Fruit fly (Drosophila melanogaster) whole organism, wandering third instar larva: ENCODE measurements around the gene Skel.

Source experiments
- Abd-B ChIP-seq: fragments of >200 bp; optimal IDR thresholded peaks from 2 replicates; lab custom pipeline; 2017; ENCODE audit warnings: missing biosample characterization, missing genetic modification characterization
- Dif ChIP-seq: fragments of 200-275, 200-300 bp; sonication (Bioruptor generic); optimal IDR thresholded peaks from 2 replicates; lab custom pipeline; 2018; ENCODE audit warnings: missing biosample characterization, missing genetic modification characterization; ENCODE audit not compliant: partially characterized antibody
- Hnf4 ChIP-seq: fragments of 200-800 bp; sonication (Bioruptor generic); optimal IDR thresholded peaks from 2 replicates; lab custom pipeline; 2016; ENCODE audit warnings: missing biosample characterization, mild to moderate bottlenecking, missing genetic modification characterization
- N ChIP-seq: fragments of >200 bp; optimal IDR thresholded peaks from 2 replicates; lab custom pipeline; 2018; ENCODE audit warnings: missing biosample characterization, missing external identifiers, missing genetic modification characterization
- h ChIP-seq: fragments of 200-800 bp; sonication (Bioruptor generic); optimal IDR thresholded peaks from 3 replicates; lab custom pipeline; 2016; ENCODE audit warnings: missing biosample characterization, mild to moderate bottlenecking, missing genetic modification characterization
- lola ChIP-seq: fragments of >200 bp; optimal IDR thresholded peaks from 2 replicates; lab custom pipeline; 2017; ENCODE audit warnings: missing biosample characterization, missing genetic modification characterization
- psq ChIP-seq: fragments of 200-800 bp; sonication (Bioruptor generic); optimal IDR thresholded peaks from 3 replicates; lab custom pipeline; 2017; ENCODE audit warnings: missing biosample characterization, mild to moderate bottlenecking, missing genetic modification characterization, moderate library complexity
- usp ChIP-seq: fragments of >200 bp; optimal IDR thresholded peaks from 2 replicates; lab custom pipeline; 2017; ENCODE audit warnings: missing biosample characterization, missing genetic modification characterization

DNA sequence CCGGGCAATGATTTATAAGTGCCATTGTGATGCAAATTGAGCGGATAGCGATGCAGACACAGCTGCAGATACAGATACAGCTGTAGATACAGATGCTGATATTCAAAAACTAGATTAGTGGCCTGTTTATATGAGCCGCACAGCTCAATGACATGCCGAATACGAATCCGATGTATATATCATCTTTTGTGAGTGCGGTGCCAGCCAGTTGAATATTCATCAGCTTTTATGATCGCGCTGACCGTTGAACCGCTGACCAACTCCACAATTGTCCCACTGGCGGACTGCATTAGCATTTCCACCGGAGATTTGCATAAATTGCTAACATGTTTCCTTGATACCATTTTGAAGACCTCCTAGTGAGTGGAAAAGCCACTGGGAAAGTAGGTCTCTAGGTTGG, 569 bp downstream of the Skel start:
- TF ChIP-seq lola (no peak), usp (GFP tag; lab: Kevin White, UChicago) (no peak), Dif (GFP tag; lab: Kevin White, UChicago) (no peak), psq (GFP tag; lab: Kevin White, UChicago) (no peak), N (GFP tag; lab: Kevin White, UChicago) (no peak), h (GFP tag; lab: Kevin White, UChicago) (no peak), Abd-B (GFP tag; lab: Kevin White, UChicago) (no peak), Hnf4 (GFP tag; lab: Kevin White, UChicago) (no peak)
